Fruit fly (Drosophila melanogaster) whole organism, embryonic: ENCODE data around the gene klar.

Experiments
- B-H1 ChIP-seq: fragments of 200-800 bp; sonication (Bioruptor generic); IDR thresholded peaks from 3 replicates; pipeline ENCODE4 v1.3.6; 2022; ENCODE audit warnings: missing biosample characterization, missing genetic modification characterization
- CG10431 ChIP-seq: fragments of 200-800 bp; sonication (Bioruptor generic); optimal IDR thresholded peaks from 3 replicates; lab custom pipeline; 2018; ENCODE audit warnings: missing biosample characterization, mild to moderate bottlenecking, missing genetic modification characterization
- CG11247 ChIP-seq: fragments of 200-800 bp; sonication (Bioruptor generic); IDR thresholded peaks from 2 replicates; pipeline ENCODE4 v1.3.6; 2022; ENCODE audit warnings: missing biosample characterization, missing genetic modification characterization
- CG11504 ChIP-seq: fragments of 200-800 bp; sonication (Bioruptor generic); optimal IDR thresholded peaks from 3 replicates; lab custom pipeline; 2019; ENCODE audit warnings: missing biosample characterization, mild to moderate bottlenecking, missing genetic modification characterization, moderate library complexity
- CG12155 ChIP-seq: fragments of 200-800 bp; sonication (Bioruptor generic); optimal IDR thresholded peaks from 3 replicates; lab custom pipeline; 2016; ENCODE audit warnings: missing biosample characterization, missing genetic modification characterization
- CG13775 ChIP-seq: fragments of 200-800 bp; sonication (Bioruptor generic); optimal IDR thresholded peaks from 3 replicates; lab custom pipeline; 2017; ENCODE audit warnings: missing biosample characterization, mild to moderate bottlenecking, missing genetic modification characterization
- CG17361 ChIP-seq: fragments of 200-800 bp; sonication (Bioruptor generic); IDR thresholded peaks from 3 replicates; pipeline ENCODE4 v1.3.6; 2022; ENCODE audit warnings: missing biosample characterization, missing genetic modification characterization
- CG31388 ChIP-seq: fragments of 200-800 bp; sonication (Bioruptor generic); optimal IDR thresholded peaks from 2 replicates; lab custom pipeline; 2016; ENCODE audit warnings: missing biosample characterization, missing genetic modification characterization
- CG34376 ChIP-seq: fragments of 200-800 bp; sonication (Bioruptor generic); optimal IDR thresholded peaks from 2 replicates; lab custom pipeline; 2018; ENCODE audit warnings: missing biosample characterization, mild to moderate bottlenecking, missing genetic modification characterization
- CG6254 ChIP-seq: fragments of 200-800 bp; sonication (Bioruptor generic); optimal IDR thresholded peaks from 3 replicates; lab custom pipeline; 2017; ENCODE audit warnings: mild to moderate bottlenecking, missing biosample characterization, missing genetic modification reagents, missing genetic modification characterization
- CG8290 ChIP-seq, 3 experiments: fragments of 200-800 bp; sonication (Bioruptor generic); optimal IDR thresholded peaks; 2 replicates each; lab custom pipeline; 2016 to 2019; ENCODE audit warnings: missing biosample characterization in 3 of 3, missing genetic modification characterization in 3 of 3, mild to moderate bottlenecking in 2 of 3, moderate library complexity in 1 of 3
- CG8388 ChIP-seq: fragments of 200-800 bp; sonication (Bioruptor generic); optimal IDR thresholded peaks from 2 replicates; lab custom pipeline; 2019; ENCODE audit warnings: missing biosample characterization, mild to moderate bottlenecking, missing genetic modification characterization, moderate library complexity
- CG8924 ChIP-seq: fragments of 200-800 bp; optimal IDR thresholded peaks from 3 replicates; lab custom pipeline; 2019; ENCODE audit warnings: missing biosample characterization, mild to moderate bottlenecking, missing genetic modification characterization, moderate library complexity
- CG9215 ChIP-seq: fragments of 200-800 bp; sonication (Bioruptor generic); IDR thresholded peaks from 2 replicates; pipeline ENCODE4 v1.3.6; 2022; ENCODE audit warnings: missing biosample characterization, missing genetic modification characterization
- CkIIα-i1 ChIP-seq: fragments of 200-800 bp; sonication (Bioruptor generic); IDR thresholded peaks from 2 replicates; pipeline ENCODE4 v1.3.6; 2022; ENCODE audit warnings: missing biosample characterization, missing genetic modification characterization
- Deaf1 ChIP-seq: fragments of 200-800 bp; optimal IDR thresholded peaks from 3 replicates; lab custom pipeline; 2019; ENCODE audit warnings: missing biosample characterization, mild to moderate bottlenecking, missing genetic modification characterization, moderate library complexity
- E2f2 ChIP-seq: fragments of 200-800 bp; sonication (Bioruptor generic); IDR thresholded peaks from 2 replicates; pipeline ENCODE4 v1.3.6; 2022; ENCODE audit warnings: missing biosample characterization, missing genetic modification characterization
- HLHmδ ChIP-seq: fragments of 200-800 bp; sonication (Bioruptor generic); optimal IDR thresholded peaks from 2 replicates; lab custom pipeline; 2018; ENCODE audit warnings: missing biosample characterization, mild to moderate bottlenecking, missing genetic modification characterization, moderate library complexity
- Jarid2 ChIP-seq: fragments of 200-800 bp; sonication (Bioruptor generic); optimal IDR thresholded peaks from 3 replicates; lab custom pipeline; 2017; ENCODE audit warnings: mild to moderate bottlenecking, missing biosample characterization, missing genetic modification reagents, missing genetic modification characterization
- MTF-1 ChIP-seq: fragments of 200-800 bp; sonication (Bioruptor generic); optimal IDR thresholded peaks from 2 replicates; lab custom pipeline; 2018; ENCODE audit warnings: missing biosample characterization, mild to moderate bottlenecking, missing genetic modification characterization, borderline replicate concordance
- Med ChIP-seq: fragments of 200-800 bp; sonication (Bioruptor generic); peaks from one replicate; lab custom pipeline; 2016; ENCODE audit warnings: missing biosample characterization, missing genetic modification characterization, mild to moderate bottlenecking, inconsistent platforms, moderate library complexity
- Opbp ChIP-seq: fragments of 200-800 bp; sonication (Bioruptor generic); IDR thresholded peaks from 3 replicates; pipeline ENCODE4 v1.3.6; 2022; ENCODE audit warnings: missing biosample characterization, missing genetic modification characterization; ENCODE audit not compliant: partially characterized antibody
- Trl ChIP-seq, 3 experiments: fragments of >200 bp in 2 of 3; fragments of 200-800 bp in 1 of 3; sonication (Bioruptor generic) in 1 of 3; optimal IDR thresholded peaks; 2 replicates in 1 of 3; 3 replicates in 2 of 3; lab custom pipeline; 2016 to 2017; ENCODE audit warnings: missing biosample characterization in 1 of 3, missing genetic modification characterization in 1 of 3
- ap ChIP-seq: fragments of 200-800 bp; sonication (Bioruptor generic); IDR thresholded peaks from 2 replicates; pipeline ENCODE4 v1.3.6; 2022; ENCODE audit warnings: missing biosample characterization, missing genetic modification characterization
- ara ChIP-seq: fragments of 200-800 bp; sonication (Bioruptor generic); IDR thresholded peaks from 2 replicates; pipeline ENCODE4 v1.3.6; 2022; ENCODE audit warnings: missing biosample characterization, missing genetic modification characterization
- bbx ChIP-seq: fragments of 200-800 bp; sonication (Bioruptor generic); IDR thresholded peaks from 2 replicates; pipeline ENCODE4 v1.3.6; 2022; ENCODE audit warnings: missing biosample characterization, missing genetic modification characterization; ENCODE audit not compliant: partially characterized antibody
- cg ChIP-seq: fragments of 200-800 bp; sonication (Bioruptor generic); optimal IDR thresholded peaks from 3 replicates; lab custom pipeline; 2019; ENCODE audit warnings: missing biosample characterization, mild to moderate bottlenecking, missing genetic modification characterization, moderate library complexity
- chinmo ChIP-seq: fragments of 200-800 bp; sonication (Bioruptor generic); IDR thresholded peaks from 4 replicates; pipeline ENCODE4 v1.3.6; 2022; ENCODE audit warnings: missing biosample characterization, missing genetic modification characterization; ENCODE audit not compliant: partially characterized antibody
- ems ChIP-seq: fragments of 200-800 bp; sonication (Bioruptor generic); optimal IDR thresholded peaks from 3 replicates; lab custom pipeline; 2016; ENCODE audit warnings: missing biosample characterization, missing genetic modification characterization
- exex ChIP-seq: fragments of 200-800 bp; sonication (Bioruptor generic); optimal IDR thresholded peaks from 4 replicates; lab custom pipeline; 2018; ENCODE audit warnings: missing biosample characterization, mild to moderate bottlenecking, missing genetic modification characterization, moderate library complexity
- her ChIP-seq: fragments of 200-800 bp; sonication (Bioruptor generic); optimal IDR thresholded peaks from 2 replicates; lab custom pipeline; 2016; ENCODE audit warnings: missing biosample characterization, missing genetic modification characterization
- hkb ChIP-seq, 2 experiments: fragments of 200-800 bp in 1 of 2; fragments of >200 bp in 1 of 2; sonication (Bioruptor generic) in 1 of 2; IDR thresholded peaks in 1 of 2; optimal IDR thresholded peaks in 1 of 2; 2 replicates each; pipeline versions ENCODE4 v1.3.6 to Lab custom; 2017 to 2022; ENCODE audit warnings: missing biosample characterization in 1 of 2, missing genetic modification characterization in 1 of 2
- oc ChIP-seq: fragments of 200-800 bp; sonication (Bioruptor generic); optimal IDR thresholded peaks from 2 replicates; lab custom pipeline; 2018; ENCODE audit warnings: missing biosample characterization, mild to moderate bottlenecking, missing genetic modification characterization, moderate library complexity
- pfk ChIP-seq: fragments of 200-800 bp; sonication (Bioruptor generic); optimal IDR thresholded peaks from 2 replicates; lab custom pipeline; 2018; ENCODE audit warnings: missing biosample characterization, mild to moderate bottlenecking, missing genetic modification characterization, moderate library complexity
- sens ChIP-seq: fragments of 200-800 bp; sonication (Bioruptor generic); peaks from one replicate; lab custom pipeline; 2016; ENCODE audit warnings: missing biosample characterization, missing genetic modification characterization
- sna ChIP-seq: fragments of 200-800 bp; sonication (Bioruptor generic); IDR thresholded peaks from 2 replicates; pipeline ENCODE4 v1.3.6; 2022; ENCODE audit warnings: missing biosample characterization, missing genetic modification characterization; ENCODE audit not compliant: partially characterized antibody
- sob ChIP-seq: fragments of 200-800 bp; sonication (Bioruptor generic); IDR thresholded peaks from 2 replicates; pipeline ENCODE4 v1.3.6; 2022; ENCODE audit warnings: missing biosample characterization, missing genetic modification characterization
- wek ChIP-seq: fragments of 200-800 bp; sonication (Bioruptor generic); optimal IDR thresholded peaks from 3 replicates; lab custom pipeline; 2018; ENCODE audit warnings: missing biosample characterization, mild to moderate bottlenecking, missing genetic modification characterization, moderate library complexity
- z ChIP-seq: fragments of 200-800 bp; sonication (Bioruptor generic); IDR thresholded peaks from 3 replicates; pipeline ENCODE4 v1.3.6; 2022; ENCODE audit warnings: missing biosample characterization, missing genetic modification characterization
- zen ChIP-seq: fragments of 200-800 bp; sonication (Bioruptor generic); optimal IDR thresholded peaks from 3 replicates; lab custom pipeline; 2018; ENCODE audit warnings: missing biosample characterization, mild to moderate bottlenecking, missing genetic modification characterization, moderate library complexity
- zen2 ChIP-seq: fragments of 200-800 bp; sonication (Bioruptor generic); IDR thresholded peaks from 3 replicates; pipeline ENCODE4 v1.3.6; 2022; ENCODE audit warnings: missing biosample characterization, missing genetic modification characterization; ENCODE audit not compliant: partially characterized antibody

Gene klar

dm6 chr3L:500351-501015, 39.9 kb downstream of the klar start, which contains the start of the genes CG34267 and CG34268:
CG34267 (minus strand) TSS chr3L:500451.
CG34268 (plus strand) TSS chr3L:500965.
- no peak for TF ChIP-seq CG8924 (tag; lab: Kevin White, UChicago)
- TF ChIP-seq chinmo (GFP tag; lab: Robert Waterston, UW) = 0 out of 4 replicates have a peak, but pooled peaks have one; percentile 32
- TF ChIP-seq, all 482 proteins: peak for 1

- 0 out of 2 replicates have a peak, but pooled peaks have one; percentile 0 for TF ChIP-seq sob
- TF ChIP-seq CG10431 (GFP tag; lab: Kevin White, UChicago) = peak; percentile 17
- no peak for TF ChIP-seq CG8290 (GFP tag; optimal IDR thresholded peaks at IDR 0.05; lab: Kevin White, UChicago)
- peak in 1 of 2 experiments; percentile 33 for TF ChIP-seq CG8290 (tag; optimal IDR thresholded peaks at IDR 0.05; lab: Kevin White, UChicago)
- no peak for TF ChIP-seq hkb (optimal IDR thresholded peaks at IDR 0.05; lab: Kevin White, UChicago)
- 0 out of 2 replicates have a peak, but pooled peaks have one; percentile 36 for TF ChIP-seq hkb (GFP tag; IDR thresholded peaks at IDR 0.05; lab: Robert Waterston, UW)
- no peak for TF ChIP-seq wek (GFP tag; lab: Kevin White, UChicago)
- 0 out of 2 replicates have a peak, but pooled peaks have one; percentile 23 for TF ChIP-seq sna (GFP tag; lab: Robert Waterston, UW)
- TF ChIP-seq cg (GFP tag; lab: Kevin White, UChicago) = no peak
- TF ChIP-seq Trl (optimal IDR thresholded peaks at IDR 0.05; lab: Kevin White, UChicago) = peak in 1 of 2 experiments; percentile 19
- no peak for TF ChIP-seq Trl (GFP tag; optimal IDR thresholded peaks at IDR 0.05; lab: Kevin White, UChicago)
- peak; percentile 30; the same call in 1 of the 3 replicates for TF ChIP-seq zen2 (GFP tag; lab: Robert Waterston, UW)
- peak; percentile 78 for TF ChIP-seq HLHmδ (GFP tag; lab: Kevin White, UChicago)
- peak; percentile 69 for TF ChIP-seq Med (GFP tag; lab: Kevin White, UChicago)
- TF ChIP-seq bbx (GFP tag; lab: Robert Waterston, UW) = 0 out of 2 replicates have a peak, but pooled peaks have one; percentile 46
- TF ChIP-seq CG11504 (tag; lab: Kevin White, UChicago) = peak; percentile 99
- no peak for TF ChIP-seq oc (tag; lab: Kevin White, UChicago)
- TF ChIP-seq CG11247 (GFP tag; lab: Robert Waterston, UW) = no peak
- TF ChIP-seq, all 482 proteins: peak for 11
Observed at dm6 chr3L:490808-491114, 49.7 kb downstream of the klar start.

dm6 chr3L:489922-490807, 50.2 kb downstream of the klar start:
- TF ChIP-seq MTF-1 (GFP tag; lab: Kevin White, UChicago) (peak; percentile 5), Opbp (GFP tag; lab: Robert Waterston, UW) (0 out of 3 replicates have a peak, but pooled peaks have one; percentile 39), ara (GFP tag; lab: Robert Waterston, UW) (0 out of 2 replicates have a peak, but pooled peaks have one; percentile 22), CkIIα-i1 (GFP tag; lab: Robert Waterston, UW) (no peak), zen (tag; lab: Kevin White, UChicago) (no peak), CG17361 (0 out of 3 replicates have a peak, but pooled peaks have one; percentile 26), CG31388 (GFP tag; lab: Kevin White, UChicago) (no peak), CG9215 (GFP tag; lab: Robert Waterston, UW) (no peak), her (GFP tag; lab: Kevin White, UChicago) (no peak), CG13775 (GFP tag; lab: Kevin White, UChicago) (no peak), Deaf1 (tag; lab: Kevin White, UChicago) (peak; percentile 72), cg (GFP tag; lab: Kevin White, UChicago) (peak; percentile 88), sens (GFP tag; lab: Kevin White, UChicago) (peak; percentile 83), E2f2 (GFP tag; lab: Robert Waterston, UW) (0 out of 2 replicates have a peak, but pooled peaks have one; percentile 12), CG12155 (GFP tag; lab: Kevin White, UChicago) (no peak), pfk (GFP tag; lab: Kevin White, UChicago) (peak; percentile 17), B-H1 (no peak), CG34376 (GFP tag; lab: Kevin White, UChicago) (peak; percentile 45), exex (tag; lab: Kevin White, UChicago) (no peak), ems (GFP tag; lab: Kevin White, UChicago) (no peak), z (GFP tag; lab: Robert Waterston, UW) (peak; percentile 87), ap (GFP tag; lab: Robert Waterston, UW) (no peak), Jarid2 (GFP tag; lab: Kevin White, UChicago) (peak; percentile 98), CG6254 (peak; percentile 1), CG8388 (GFP tag; lab: Kevin White, UChicago) (peak; percentile 91)
